Worm (Caenorhabditis elegans): Measurements from ENCODE around the gene txt-14.

Gene txt-14

DNA sequence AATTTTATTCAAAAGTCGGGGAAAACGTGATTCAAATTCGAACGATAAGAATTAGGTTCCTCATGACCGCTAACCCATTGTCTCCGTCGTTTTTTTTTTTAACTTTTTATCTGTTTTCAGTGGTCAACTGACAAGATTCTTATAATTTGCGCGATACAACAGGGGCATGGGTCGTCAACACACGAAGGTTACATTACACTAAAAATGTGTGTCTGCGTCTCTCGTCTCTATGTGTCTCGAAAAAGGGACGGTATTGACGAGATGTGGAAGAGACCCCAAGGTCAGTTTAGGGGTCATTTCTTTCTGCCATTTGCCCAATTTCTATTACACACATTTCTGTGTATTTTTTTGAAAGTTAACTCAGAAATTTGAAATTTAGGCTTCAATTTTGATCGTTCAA, 13.0 kb upstream of the txt-14 start:
- TF ChIP-seq tab-1 (GFP tag; IDR thresholded peaks at IDR 0.05) (no peak), cog-1 (tag; optimal IDR thresholded peaks at IDR 0.05) (no peak), klf-2 (GFP tag; conservative IDR thresholded peaks at IDR 0.05) (no peak), ref-1 (GFP tag; conservative IDR thresholded peaks at IDR 0.05) (no peak), ztf-29 (GFP tag; IDR thresholded peaks at IDR 0.05) (no peak), flt-1 (GFP tag; IDR thresholded peaks at IDR 0.05) (no peak), med-1 (GFP tag; optimal IDR thresholded peaks at IDR 0.05; ENCODE audit: insufficient read depth) (no peak), T22C8.4 (GFP tag; IDR thresholded peaks at IDR 0.05) (no peak), ztf-23 (GFP tag; IDR thresholded peaks at IDR 0.05) (no peak)

DNA sequence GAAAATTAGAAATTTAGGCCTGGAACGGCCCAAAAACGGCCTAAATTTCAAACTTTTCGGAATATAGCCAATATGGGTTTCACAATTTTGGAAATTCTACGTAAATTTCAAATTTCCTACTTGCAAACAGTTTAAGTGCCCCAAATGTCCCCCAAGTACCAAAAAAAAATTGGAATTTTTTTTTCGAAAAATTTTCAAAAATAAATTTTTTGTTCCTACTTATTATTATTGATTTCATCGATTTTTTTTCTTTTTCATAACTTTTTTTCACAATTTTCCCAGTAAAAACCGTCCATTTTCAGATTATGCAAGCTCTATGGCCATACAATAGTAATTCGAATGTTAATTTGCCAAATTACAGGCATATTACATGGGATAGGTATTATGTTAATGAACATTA, 10.9 kb upstream of the txt-14 start, which contains the start of gene Y51A2D.21:
Y51A2D.21 (plus strand) TSS at position 301 of the 400 bp plus-strand sequence.
- TF ChIP-seq klf-2 (GFP tag; conservative IDR thresholded peaks at IDR 0.05) (no peak), tab-1 (GFP tag; IDR thresholded peaks at IDR 0.05) (no peak), flt-1 (GFP tag; IDR thresholded peaks at IDR 0.05) (no peak), med-1 (GFP tag; optimal IDR thresholded peaks at IDR 0.05; ENCODE audit: insufficient read depth) (no peak), cog-1 (tag; optimal IDR thresholded peaks at IDR 0.05) (no peak), ztf-29 (GFP tag; IDR thresholded peaks at IDR 0.05) (no peak), ref-1 (GFP tag; conservative IDR thresholded peaks at IDR 0.05) (no peak), T22C8.4 (GFP tag; IDR thresholded peaks at IDR 0.05) (no peak)

- TF ChIP-seq klf-2 (GFP tag; conservative IDR thresholded peaks at IDR 0.05), result no peak
- TF ChIP-seq tab-1 (GFP tag; IDR thresholded peaks at IDR 0.05), result no peak
- TF ChIP-seq cog-1 (tag; optimal IDR thresholded peaks at IDR 0.05), result no peak
- no peak for TF ChIP-seq ztf-29 (GFP tag; IDR thresholded peaks at IDR 0.05)
- TF ChIP-seq ztf-23 (GFP tag; IDR thresholded peaks at IDR 0.05), result no peak
- no peak for TF ChIP-seq T22C8.4 (GFP tag; IDR thresholded peaks at IDR 0.05)
Observed at ce11 chrV:18573199-18573598, 9.3 kb upstream of the txt-14 start.

DNA sequence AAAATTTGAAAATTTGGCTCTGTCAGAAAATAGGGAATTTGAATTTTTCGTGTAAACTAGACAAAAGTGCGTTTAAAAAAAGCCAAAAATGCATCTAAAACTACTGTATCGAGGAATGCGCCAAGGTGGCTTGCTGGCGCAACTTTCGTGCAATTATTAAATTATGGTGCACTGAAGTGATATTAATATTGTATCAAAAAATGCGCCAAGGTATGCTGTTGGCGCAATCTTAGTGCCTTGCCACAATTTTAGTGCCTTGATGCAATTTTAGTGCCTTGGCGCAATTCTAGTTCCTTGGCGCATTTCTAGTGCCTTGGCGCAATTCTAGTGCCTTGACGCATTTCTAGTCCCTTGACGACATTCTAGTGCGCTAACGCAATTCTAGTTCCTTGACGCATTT, 7.4 kb upstream of the txt-14 start:
- TF ChIP-seq flt-1 (GFP tag; IDR thresholded peaks at IDR 0.05) (no peak), ztf-23 (GFP tag; IDR thresholded peaks at IDR 0.05) (no peak), ref-1 (GFP tag; conservative IDR thresholded peaks at IDR 0.05) (no peak), tab-1 (GFP tag; IDR thresholded peaks at IDR 0.05) (no peak)

- no peak for TF ChIP-seq ref-1 (GFP tag; conservative IDR thresholded peaks at IDR 0.05)
- TF ChIP-seq ztf-29 (GFP tag; IDR thresholded peaks at IDR 0.05), result no peak
- no peak for TF ChIP-seq flt-1 (GFP tag; IDR thresholded peaks at IDR 0.05)
- TF ChIP-seq T22C8.4 (GFP tag; IDR thresholded peaks at IDR 0.05), result no peak
Observed at ce11 chrV:18576128-18576527, 6.3 kb upstream of the txt-14 start.

ce11 chrV:18577458-18578078, 4.9 kb upstream of the txt-14 start:
- TF ChIP-seq klf-2 (GFP tag; conservative IDR thresholded peaks at IDR 0.05), result no peak
- TF ChIP-seq T22C8.4 (GFP tag; IDR thresholded peaks at IDR 0.05), result no peak
- TF ChIP-seq ref-1 (GFP tag; conservative IDR thresholded peaks at IDR 0.05), result no peak

DNA sequence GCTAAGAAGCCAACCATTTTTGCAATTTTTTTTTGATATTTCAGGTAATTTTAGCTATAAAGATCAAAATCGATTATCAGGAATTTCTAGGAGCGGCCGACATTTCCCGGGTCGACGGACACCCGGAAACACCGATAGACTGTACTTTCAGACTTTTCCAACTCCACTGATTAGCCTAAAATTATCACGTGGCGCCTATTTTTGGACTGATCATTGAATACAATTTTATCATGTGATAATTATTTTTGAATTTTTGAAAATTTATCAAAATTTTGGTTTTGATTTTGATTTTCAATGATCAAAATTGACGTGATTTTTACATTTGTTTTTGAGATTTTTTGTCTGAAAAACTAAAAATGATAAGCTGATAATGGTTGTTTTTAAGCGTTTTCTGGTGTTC, 4.2 kb upstream of the txt-14 start:
- no peak for TF ChIP-seq ztf-29 (GFP tag; IDR thresholded peaks at IDR 0.05)
- no peak for TF ChIP-seq tab-1 (GFP tag; IDR thresholded peaks at IDR 0.05)

ce11 chrV:18579684-18580083, 2.8 kb upstream of the txt-14 start, which contains the start of gene Y51A2D.13:
Gene Y51A2D.13, minus strand, starts transcription at chrV:18579784.
- TF ChIP-seq tab-1 (GFP tag; IDR thresholded peaks at IDR 0.05) (no peak), med-1 (GFP tag; optimal IDR thresholded peaks at IDR 0.05; ENCODE audit: insufficient read depth) (no peak), T22C8.4 (GFP tag; IDR thresholded peaks at IDR 0.05) (no peak), ref-1 (GFP tag; conservative IDR thresholded peaks at IDR 0.05) (no peak), ztf-23 (GFP tag; IDR thresholded peaks at IDR 0.05) (no peak), cog-1 (tag; optimal IDR thresholded peaks at IDR 0.05) (no peak), flt-1 (GFP tag; IDR thresholded peaks at IDR 0.05) (no peak), ztf-29 (GFP tag; IDR thresholded peaks at IDR 0.05) (no peak), klf-2 (GFP tag; conservative IDR thresholded peaks at IDR 0.05) (no peak)

ce11 chrV:18581393-18582113, 905 bp upstream of the txt-14 start:
- TF ChIP-seq ref-1 (GFP tag; conservative IDR thresholded peaks at IDR 0.05) (no peak; the same call in 1 of the 2 replicates), tab-1 (GFP tag; IDR thresholded peaks at IDR 0.05) (no peak), ztf-23 (GFP tag; IDR thresholded peaks at IDR 0.05) (no peak), med-1 (GFP tag; optimal IDR thresholded peaks at IDR 0.05; ENCODE audit: insufficient read depth) (no peak), ztf-29 (GFP tag; IDR thresholded peaks at IDR 0.05) (no peak), flt-1 (GFP tag; IDR thresholded peaks at IDR 0.05) (no peak), cog-1 (tag; optimal IDR thresholded peaks at IDR 0.05) (no peak), T22C8.4 (GFP tag; IDR thresholded peaks at IDR 0.05) (no peak), klf-2 (GFP tag; conservative IDR thresholded peaks at IDR 0.05) (no peak)

DNA sequence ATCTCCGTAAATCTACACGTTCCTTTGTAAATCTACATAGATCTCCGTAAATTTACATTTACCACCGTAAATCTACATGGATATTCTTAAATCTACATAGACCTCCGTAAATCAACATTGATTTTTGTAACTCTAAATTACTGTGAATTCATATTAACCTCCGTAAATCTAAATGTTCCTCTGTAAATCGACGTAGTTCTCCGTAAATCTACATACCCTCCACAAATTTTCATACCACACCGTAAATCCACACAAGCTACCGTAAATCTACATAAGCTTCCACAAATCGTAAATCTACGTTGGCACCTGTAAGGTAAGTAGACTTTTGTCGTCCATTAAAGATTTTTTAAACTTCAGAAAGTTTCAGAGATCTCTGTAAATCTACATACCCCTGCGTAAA, 2.6 kb downstream of the txt-14 start:
- TF ChIP-seq klf-2 (GFP tag; conservative IDR thresholded peaks at IDR 0.05) (no peak), cog-1 (tag; optimal IDR thresholded peaks at IDR 0.05) (no peak), ztf-29 (GFP tag; IDR thresholded peaks at IDR 0.05) (no peak), T22C8.4 (GFP tag; IDR thresholded peaks at IDR 0.05) (no peak), flt-1 (GFP tag; IDR thresholded peaks at IDR 0.05) (no peak)
